Worm (Caenorhabditis elegans): ENCODE data around the gene asp-13.

The asp-13 gene

ce11 chrV:8661241-8661954, 18.4 kb upstream of the asp-13 start (continued):
- TF ChIP-seq lin-1 (GFP tag; IDR thresholded peaks at IDR 0.05) (peak; percentile 80; the same call in 1 of the 2 replicates), Y5F2A.4 (GFP tag; optimal IDR thresholded peaks at IDR 0.05) (no peak), saeg-2 (GFP tag; IDR thresholded peaks at IDR 0.05) (no peak), F26F4.8 (GFP tag; conservative IDR thresholded peaks at IDR 0.05) (no peak), nhr-10 (tag; optimal IDR thresholded peaks at IDR 0.05) (no peak), ztf-11 (tag; optimal IDR thresholded peaks at IDR 0.05) (no peak), ceh-20 (GFP tag; IDR thresholded peaks at IDR 0.05) (peak; percentile 47; the same call in 1 of the 2 replicates), nhr-6 (tag; optimal IDR thresholded peaks at IDR 0.05) (no peak), set-16 (GFP tag; IDR thresholded peaks at IDR 0.05) (peak; percentile 21; the same call in 1 of the 2 replicates), lin-39 (tag; optimal IDR thresholded peaks at IDR 0.05) (no peak), hif-1 (tag; optimal IDR thresholded peaks at IDR 0.05) (no peak), madf-9 (GFP tag; conservative IDR thresholded peaks at IDR 0.05) (no peak), zip-2 (tag; optimal IDR thresholded peaks at IDR 0.05) (no peak), zfp-3 (GFP tag; conservative IDR thresholded peaks at IDR 0.05) (no peak), Y105C5A.15 (GFP tag; IDR thresholded peaks at IDR 0.05) (no peak), gei-8 (GFP tag; optimal IDR thresholded peaks at IDR 0.05) (no peak), daf-16 (GFP tag; optimal IDR thresholded peaks at IDR 0.05) (peak in 1 of 2 experiments; percentile 24), daf-16 (tag; optimal IDR thresholded peaks at IDR 0.05) (peak; percentile 92), nhr-42 (GFP tag; IDR thresholded peaks at IDR 0.05) (no peak), snpc-4 (tag; optimal IDR thresholded peaks at IDR 0.05) (no peak), T26A8.4 (GFP tag; IDR thresholded peaks at IDR 0.05) (0 out of 2 replicates have a peak, but pooled peaks have one; percentile 27), nhr-25 (tag; optimal IDR thresholded peaks at IDR 0.05; ENCODE audit: borderline replicate concordance, insufficient read depth) (peak; percentile 36), dpl-1 (GFP tag; optimal IDR thresholded peaks at IDR 0.05) (no peak), hmg-1.1 (GFP tag; IDR thresholded peaks at IDR 0.05) (peak; percentile 32; the same call in 1 of the 2 replicates), nhr-111 (GFP tag; optimal IDR thresholded peaks at IDR 0.05) (no peak), ZK546.5 (tag; optimal IDR thresholded peaks at IDR 0.05) (no peak), arid-1 (GFP tag; conservative IDR thresholded peaks at IDR 0.05) (no peak), egl-43 (GFP tag; IDR thresholded peaks at IDR 0.05) (no peak), nhr-11 (tag; optimal IDR thresholded peaks at IDR 0.05) (no peak)

ce11 chrV:8660475-8660874, 17.5 kb upstream of the asp-13 start:
- TF ChIP-seq spr-1 (tag; optimal IDR thresholded peaks at IDR 0.05) (no peak), dmd-6 (GFP tag; IDR thresholded peaks at IDR 0.05) (no peak), nhr-77 (tag; optimal IDR thresholded peaks at IDR 0.05) (no peak), nhr-102 (tag; optimal IDR thresholded peaks at IDR 0.05) (no peak), F26F4.8 (GFP tag; conservative IDR thresholded peaks at IDR 0.05) (no peak), mes-2 (tag; optimal IDR thresholded peaks at IDR 0.05; ENCODE audit: poor library complexity, severe bottlenecking) (peak; percentile 19), hlh-11 (tag; optimal IDR thresholded peaks at IDR 0.05) (peak; percentile 54), dmd-8 (GFP tag; IDR thresholded peaks at IDR 0.05) (no peak), lin-13 (GFP tag; optimal IDR thresholded peaks at IDR 0.05) (no peak), php-3 (GFP tag; IDR thresholded peaks at IDR 0.05) (no peak), zfp-3 (GFP tag; conservative IDR thresholded peaks at IDR 0.05) (no peak), nhr-25 (tag; optimal IDR thresholded peaks at IDR 0.05; ENCODE audit: borderline replicate concordance, insufficient read depth) (no peak), aha-1 (tag) (peak; percentile 6), nhr-41 (GFP tag; IDR thresholded peaks at IDR 0.05) (no peak), mxl-3 (GFP tag; optimal IDR thresholded peaks at IDR 0.05) (peak; percentile 77), Y5F2A.4 (GFP tag; optimal IDR thresholded peaks at IDR 0.05) (no peak), set-16 (GFP tag; IDR thresholded peaks at IDR 0.05) (0 out of 2 replicates have a peak, but pooled peaks have one; percentile 18), nhr-28 (tag; optimal IDR thresholded peaks at IDR 0.05) (peak; percentile 8), hif-1 (tag; optimal IDR thresholded peaks at IDR 0.05) (no peak), fkh-10 (GFP tag; optimal IDR thresholded peaks at IDR 0.05) (no peak), unc-130 (GFP tag; optimal IDR thresholded peaks at IDR 0.05) (no peak), tra-1 (GFP tag; IDR thresholded peaks at IDR 0.05) (no peak), mdl-1 (tag; optimal IDR thresholded peaks at IDR 0.05) (peak in 1 of 2 experiments; percentile 7), attf-4 (tag; optimal IDR thresholded peaks at IDR 0.05) (no peak), madf-9 (GFP tag; conservative IDR thresholded peaks at IDR 0.05) (peak; percentile 48; the same call in 1 of the 2 replicates), mxl-2 (GFP tag; conservative IDR thresholded peaks at IDR 0.05) (no peak), hlh-30 (tag; optimal IDR thresholded peaks at IDR 0.05; ENCODE audit: insufficient read depth) (peak; percentile 62)
